Worm (Caenorhabditis elegans) whole organism, L3 larva: ENCODE results near the gene msp-36.

Source experiments
- egl-27 ChIP-seq: sonication (generic microtip); optimal IDR thresholded peaks from 4 replicates; lab custom pipeline; 2017; ENCODE audit warnings: missing biosample characterization, missing genetic modification reagents, missing genetic modification characterization
- elt-3 ChIP-seq, 3 experiments: fragments of 150-350 bp in 1 of 3; sonication (generic microtip) in 2 of 3; optimal IDR thresholded peaks; 2 replicates in 2 of 3; 4 replicates in 1 of 3; lab custom pipeline; 2014 to 2017; ENCODE audit warnings: missing biosample characterization in 3 of 3, missing genetic modification characterization in 3 of 3
- nhr-25 ChIP-seq: sonication (generic microtip); optimal IDR thresholded peaks from 2 replicates; lab custom pipeline; 2017; ENCODE audit warnings: missing biosample characterization, missing genetic modification characterization

ce11 chrIV:10144909-10145308 lies 49.7 kb downstream of the msp-36 start:
- no peak for TF ChIP-seq egl-27 (tag; lab: Kevin White, UChicago)
- no peak for TF ChIP-seq elt-3 (tag; optimal IDR thresholded peaks at IDR 0.05; lab: Kevin White, UChicago)
- TF ChIP-seq nhr-25 (tag; lab: Kevin White, UChicago), result no peak
